Worm (Caenorhabditis elegans): ENCODE measurements around the gene C15H7.3.

DNA sequence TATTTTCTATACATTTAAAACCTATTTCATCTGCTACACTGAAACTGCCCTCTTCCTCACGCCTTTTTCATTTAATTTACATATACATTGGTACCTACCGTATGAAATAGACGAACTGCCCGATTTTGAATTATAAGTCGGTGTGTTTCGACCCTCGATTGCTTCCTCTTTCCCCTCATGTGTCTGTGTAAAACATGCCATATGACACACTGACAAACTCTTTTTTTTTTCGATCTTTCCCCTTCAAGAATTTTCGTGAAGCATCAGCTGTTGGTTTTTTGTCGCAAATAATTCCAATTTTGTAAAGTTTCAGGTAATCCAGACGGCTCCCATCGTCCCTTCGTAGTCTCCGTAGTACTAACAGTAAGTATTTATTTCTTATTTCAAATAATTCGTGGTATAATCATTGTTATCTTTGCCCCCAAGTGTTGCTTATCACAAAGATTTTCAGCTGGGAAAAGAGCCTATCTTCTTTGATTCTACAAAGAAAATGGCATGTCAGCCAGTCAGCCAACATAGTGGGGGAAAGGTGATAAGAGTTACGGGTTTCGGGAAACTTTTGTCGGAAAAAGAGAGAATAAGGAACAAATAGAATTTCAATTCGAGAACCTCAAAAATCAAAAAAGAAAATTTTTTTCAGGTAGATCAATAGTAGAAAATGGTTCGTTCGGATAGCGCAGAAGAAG lies 29.8 kb downstream of the C15H7.3 start:
- TF ChIP-seq nhr-237 (tag; optimal IDR thresholded peaks at IDR 0.05) (no peak), nhr-12 (tag; optimal IDR thresholded peaks at IDR 0.05) (no peak), unc-62 (GFP tag; optimal IDR thresholded peaks at IDR 0.05) (no peak), ceh-43 (GFP tag; optimal IDR thresholded peaks at IDR 0.05) (no peak), snpc-4 (tag; optimal IDR thresholded peaks at IDR 0.05) (no peak), elt-3 (tag; optimal IDR thresholded peaks at IDR 0.05) (no peak), nhr-28 (tag; optimal IDR thresholded peaks at IDR 0.05) (no peak), ceh-39 (tag; optimal IDR thresholded peaks at IDR 0.05) (no peak), pha-4 (tag; optimal IDR thresholded peaks at IDR 0.05) (no peak), bed-3 (GFP tag; optimal IDR thresholded peaks at IDR 0.05) (no peak), lin-13 (tag; optimal IDR thresholded peaks at IDR 0.05) (no peak), nhr-76 (tag; optimal IDR thresholded peaks at IDR 0.05) (no peak), mls-2 (tag; optimal IDR thresholded peaks at IDR 0.05) (no peak), sem-2 (GFP tag; optimal IDR thresholded peaks at IDR 0.05) (no peak)
